Fruit fly (Drosophila melanogaster) whole organism: ENCODE results near the gene Tim8.

Experiments used
- CG8478 ChIP-seq: fragments of >200 bp; optimal IDR thresholded peaks from 2 replicates; lab custom pipeline; 2018; ENCODE audit warnings: inconsistent platforms
- Dll ChIP-seq: fragments of >200 bp; optimal IDR thresholded peaks from 2 replicates; lab custom pipeline; 2017
- pan ChIP-seq: fragments of >200 bp; optimal IDR thresholded peaks from 2 replicates; lab custom pipeline; 2017
- psq ChIP-seq: fragments of >200 bp; optimal IDR thresholded peaks from 2 replicates; lab custom pipeline; 2017

DNA sequence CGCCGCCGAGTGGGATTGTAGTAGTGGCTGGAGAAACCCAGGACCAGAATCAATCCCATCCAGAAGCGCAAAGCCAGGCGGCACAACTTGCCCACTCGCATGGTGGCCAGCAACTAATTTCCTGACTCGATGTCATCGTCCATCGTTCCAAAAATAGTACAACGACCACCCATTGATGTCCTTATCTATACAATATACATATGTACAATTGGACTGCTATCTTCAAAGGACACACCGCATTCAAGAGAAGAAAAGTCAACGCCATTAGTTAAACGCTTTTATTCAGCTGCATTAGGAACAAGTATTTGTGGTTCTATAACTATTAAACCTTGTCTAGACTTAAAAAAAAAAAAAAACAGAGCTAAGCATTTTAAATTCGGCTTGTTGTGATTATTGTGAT lies 44.8 kb downstream of the Tim8 start, which contains the start of gene Gr10b:
- TF ChIP-seq psq (lab: Kevin White, UChicago) (no peak), CG8478 (lab: Kevin White, UChicago) (no peak), Dll (no peak), pan (lab: Kevin White, UChicago) (no peak)
